Worm (Caenorhabditis elegans) whole organism, L2 larva: Measurements from ENCODE around the gene srp-2.

ENCODE experiments used
- ama-1 ChIP-seq: fragments of 150-350 bp; optimal IDR thresholded peaks from 2 replicates; lab custom pipeline; 2018; ENCODE audit warnings: inconsistent platforms
- elt-1 ChIP-seq: fragments of 150-350 bp; optimal IDR thresholded peaks from 2 replicates; lab custom pipeline; 2014; ENCODE audit warnings: missing biosample characterization, missing genetic modification characterization
- gmeb-1 ChIP-seq: fragments of 150-350 bp; optimal IDR thresholded peaks from 2 replicates; lab custom pipeline; 2014; ENCODE audit warnings: missing biosample characterization, missing genetic modification characterization
- lin-11 ChIP-seq: fragments of 150-350 bp; sonication (generic microtip); optimal IDR thresholded peaks from 2 replicates; lab custom pipeline; 2014; ENCODE audit warnings: missing biosample characterization, missing genetic modification characterization, inconsistent platforms, mixed read lengths
- lsy-2 ChIP-seq, 2 experiments: fragments of 150-350 bp in 1 of 2; sonication (generic microtip) in 1 of 2; optimal IDR thresholded peaks; 2 replicates each; lab custom pipeline; 2014 to 2017; ENCODE audit warnings: missing biosample characterization in 2 of 2, missing genetic modification characterization in 2 of 2
- nhr-11 ChIP-seq: fragments of 150-350 bp; optimal IDR thresholded peaks from 2 replicates; lab custom pipeline; 2014; ENCODE audit warnings: missing biosample characterization, missing genetic modification characterization
- nhr-237 ChIP-seq: fragments of 150-350 bp; optimal IDR thresholded peaks from 2 replicates; lab custom pipeline; 2014; ENCODE audit warnings: missing biosample characterization, missing genetic modification characterization
- zag-1 ChIP-seq: fragments of 150-350 bp; optimal IDR thresholded peaks from 2 replicates; lab custom pipeline; 2014; ENCODE audit warnings: missing biosample characterization, missing genetic modification characterization
- ztf-4 ChIP-seq: fragments of 150-350 bp; optimal IDR thresholded peaks from 2 replicates; lab custom pipeline; 2014; ENCODE audit warnings: missing biosample characterization, missing genetic modification characterization

ce11 chrV:761882-762281 lies 558 bp upstream of the srp-2 start, which contains the start of gene C05E4.12:
- TF ChIP-seq lin-11 (no peak), ztf-4 (tag; lab: Kevin White, UChicago) (no peak), nhr-237 (tag; lab: Kevin White, UChicago) (no peak), nhr-11 (tag; lab: Kevin White, UChicago) (no peak), ama-1 (no peak), gmeb-1 (tag; lab: Kevin White, UChicago) (no peak), lsy-2 (tag; optimal IDR thresholded peaks at IDR 0.05; lab: Kevin White, UChicago) (no peak), elt-1 (no peak), zag-1 (no peak)
